Worm (Caenorhabditis elegans): ENCODE data around the gene C49F5.3.

- TF ChIP-seq elt-1 (tag; optimal IDR thresholded peaks at IDR 0.05; ENCODE audit: borderline replicate concordance, insufficient read depth) (no peak), unc-62 (GFP tag; optimal IDR thresholded peaks at IDR 0.05) (peak; percentile 92), lsy-2 (tag; optimal IDR thresholded peaks at IDR 0.05) (peak; percentile 88), nhr-237 (tag; optimal IDR thresholded peaks at IDR 0.05) (peak; percentile 99), lin-13 (tag; optimal IDR thresholded peaks at IDR 0.05) (peak; percentile 78), ces-1 (GFP tag; optimal IDR thresholded peaks at IDR 0.05) (peak; percentile 97), ztf-11 (tag; optimal IDR thresholded peaks at IDR 0.05) (peak; percentile 97), nhr-76 (tag; optimal IDR thresholded peaks at IDR 0.05) (peak; percentile 75), unc-39 (tag; optimal IDR thresholded peaks at IDR 0.05) (peak; percentile 80), cnd-1 (tag; optimal IDR thresholded peaks at IDR 0.05) (peak; percentile 86)
Measured at ce11 chrX:11937343-11937935, 46.0 kb downstream of the C49F5.3 start.

All from whole organism, mixed stage, embryonic.